Worm (Caenorhabditis elegans) whole organism, L3 larva: ENCODE measurements around the gene asp-2.

Experiments
- R02D3.7 ChIP-seq: fragments of 150-350 bp; optimal IDR thresholded peaks from 2 replicates; lab custom pipeline; 2014; ENCODE audit warnings: missing biosample characterization, missing genetic modification characterization
- aly-2 ChIP-seq: fragments of 150-350 bp; optimal IDR thresholded peaks from 2 replicates; lab custom pipeline; 2014; ENCODE audit warnings: missing biosample characterization, missing genetic modification characterization
- eor-1 ChIP-seq, 2 experiments: fragments of 150-350 bp; optimal IDR thresholded peaks; 2 replicates each; lab custom pipeline; 2014 to 2018; ENCODE audit warnings: missing biosample characterization in 2 of 2, missing genetic modification characterization in 2 of 2
- fos-1 ChIP-seq: fragments of 150-350 bp; optimal IDR thresholded peaks from 2 replicates; lab custom pipeline; 2014; ENCODE audit warnings: missing biosample characterization, missing genetic modification characterization
- nhr-11 ChIP-seq: fragments of 150-350 bp; optimal IDR thresholded peaks from 2 replicates; lab custom pipeline; 2014; ENCODE audit warnings: missing biosample characterization, missing genetic modification characterization
- nhr-237 ChIP-seq: fragments of 150-350 bp; optimal IDR thresholded peaks from 2 replicates; lab custom pipeline; 2014; ENCODE audit warnings: missing biosample characterization, missing genetic modification characterization
- nhr-28 ChIP-seq: fragments of 150-350 bp; optimal IDR thresholded peaks from 2 replicates; lab custom pipeline; 2014; ENCODE audit warnings: missing biosample characterization, missing genetic modification characterization
- nhr-77 ChIP-seq: fragments of 150-350 bp; optimal IDR thresholded peaks from 2 replicates; lab custom pipeline; 2014; ENCODE audit warnings: missing biosample characterization, missing genetic modification characterization
- pha-4 ChIP-seq: fragments of 150-350 bp; optimal IDR thresholded peaks from 2 replicates; lab custom pipeline; 2014; ENCODE audit warnings: missing biosample characterization, missing genetic modification reagents, missing genetic modification characterization
- snpc-4 ChIP-seq: fragments of 150-350 bp; optimal IDR thresholded peaks from 2 replicates; lab custom pipeline; 2014; ENCODE audit warnings: missing biosample characterization, missing genetic modification characterization
- ztf-11 ChIP-seq: fragments of 150-350 bp; optimal IDR thresholded peaks from 2 replicates; lab custom pipeline; 2014; ENCODE audit warnings: missing biosample characterization, missing genetic modification characterization

- TF ChIP-seq nhr-11 (tag; lab: Kevin White, UChicago) (no peak), aly-2 (no peak), nhr-237 (tag; lab: Kevin White, UChicago) (no peak), R02D3.7 (no peak), nhr-28 (tag; lab: Kevin White, UChicago) (no peak), fos-1 (tag; lab: Kevin White, UChicago) (no peak), pha-4 (tag; lab: Kevin White, UChicago) (no peak), snpc-4 (tag; lab: Kevin White, UChicago) (no peak), nhr-77 (no peak), eor-1 (tag; optimal IDR thresholded peaks at IDR 0.05; lab: Kevin White, UChicago) (no peak), ztf-11 (no peak)
Measured at ce11 chrV:9247416-9247815, 44.5 kb downstream of the asp-2 start.
